Fruit fly (Drosophila melanogaster) whole organism, prepupa: ENCODE data around the gene gny.

Experiments used
- CG10669 ChIP-seq: fragments of 200-800 bp; sonication (Bioruptor generic); optimal IDR thresholded peaks from 3 replicates; lab custom pipeline; 2018; ENCODE audit warnings: missing biosample characterization, mild to moderate bottlenecking, missing genetic modification characterization, moderate library complexity
- Gug ChIP-seq: fragments of 200-800 bp; sonication (Bioruptor generic); IDR thresholded peaks from 2 replicates; pipeline ENCODE4 v1.3.6; 2022; ENCODE audit warnings: missing biosample characterization, missing genetic modification characterization
- Met ChIP-seq: fragments of 200-800 bp; sonication (Bioruptor generic); optimal IDR thresholded peaks from 3 replicates; lab custom pipeline; 2016; ENCODE audit warnings: missing biosample characterization, missing genetic modification characterization
- Smox ChIP-seq: fragments of 200-800 bp; sonication (Bioruptor generic); optimal IDR thresholded peaks from 3 replicates; lab custom pipeline; 2016; ENCODE audit warnings: missing biosample characterization, missing genetic modification characterization
- lz ChIP-seq: fragments of 200-800 bp; sonication (Bioruptor generic); optimal IDR thresholded peaks from 3 replicates; lab custom pipeline; 2016; ENCODE audit warnings: missing biosample characterization, missing genetic modification characterization
- pdm3 ChIP-seq: fragments of 200-800 bp; sonication (Bioruptor generic); optimal IDR thresholded peaks from 3 replicates; lab custom pipeline; 2016; ENCODE audit warnings: missing biosample characterization, missing genetic modification characterization

DNA sequence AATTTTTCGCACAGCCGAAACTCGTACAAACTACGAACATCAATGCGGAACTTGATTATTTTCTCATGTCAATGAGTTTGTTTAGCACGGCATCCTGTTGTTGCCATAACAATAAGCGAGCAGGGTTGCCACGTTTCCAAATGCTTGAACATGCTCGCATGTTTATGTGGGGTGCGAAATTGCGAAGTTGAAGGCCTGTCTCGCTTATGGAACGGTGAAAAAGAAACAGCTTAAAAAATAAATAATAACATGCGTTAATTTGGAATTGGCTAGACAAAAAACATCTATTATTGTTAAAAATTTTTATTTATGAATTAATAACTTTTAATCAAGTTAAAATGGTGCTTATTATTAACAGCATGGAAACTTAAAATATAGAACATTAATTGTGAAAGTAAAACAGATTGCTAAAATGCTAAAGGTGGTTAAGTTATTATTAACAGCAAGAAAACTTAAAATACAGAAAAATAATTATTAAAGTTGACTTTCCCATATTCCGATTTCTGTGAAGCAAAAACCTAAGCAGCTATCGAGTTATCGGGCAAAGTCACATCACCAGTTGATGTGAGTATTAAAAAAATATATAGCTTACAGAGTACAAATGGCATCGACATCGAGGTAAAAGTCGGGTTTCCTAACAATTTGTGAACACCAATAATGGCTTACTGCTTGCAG lies 51.0 kb downstream of the gny start, which contains the start of the genes Bug22 and TfIIB:
- TF ChIP-seq Met (GFP tag; lab: Kevin White, UChicago) (no peak), Smox (no peak), lz (GFP tag; lab: Kevin White, UChicago) (peak; percentile 72), CG10669 (GFP tag; lab: Kevin White, UChicago) (no peak), pdm3 (no peak), Gug (GFP tag; lab: Robert Waterston, UW) (no peak)
